Worm (Caenorhabditis elegans) whole organism, L3 larva: Measurements from ENCODE around the gene cky-1.

ENCODE experiments used
- ceh-82 ChIP-seq: fragments of 150-350 bp; optimal IDR thresholded peaks from 2 replicates; lab custom pipeline; 2014; ENCODE audit warnings: missing biosample characterization, missing genetic modification characterization
- jun-1 ChIP-seq: fragments of 150-350 bp; optimal IDR thresholded peaks from 2 replicates; lab custom pipeline; 2014; ENCODE audit warnings: missing biosample characterization, missing genetic modification reagents, missing genetic modification characterization
- nhr-11 ChIP-seq: fragments of 150-350 bp; optimal IDR thresholded peaks from 2 replicates; lab custom pipeline; 2014; ENCODE audit warnings: missing biosample characterization, missing genetic modification characterization

ce11 chrV:12784861-12785260 is 48.4 kb downstream of the cky-1 start, which contains the start of gene sre-20:
- TF ChIP-seq ceh-82 (no peak), nhr-11 (tag; lab: Kevin White, UChicago) (no peak), jun-1 (no peak)
